Fruit fly (Drosophila melanogaster) whole organism, adult: ENCODE results near the gene CG17982.

Experiments used
- CG11617 ChIP-seq: fragments of 200-800 bp; sonication (Bioruptor generic); optimal IDR thresholded peaks from 2 replicates; lab custom pipeline; 2017; ENCODE audit warnings: mild to moderate bottlenecking, missing biosample characterization, missing genetic modification reagents, missing genetic modification characterization
- CG12768 ChIP-seq: fragments of 200-800 bp; sonication (Bioruptor generic); optimal IDR thresholded peaks from 2 replicates; lab custom pipeline; 2017; ENCODE audit warnings: missing biosample characterization, missing genetic modification characterization, mild to moderate bottlenecking, moderate library complexity, missing genetic modification reagents
- CG1620 ChIP-seq: fragments of 200-800 bp; sonication (Bioruptor generic); optimal IDR thresholded peaks from 2 replicates; lab custom pipeline; 2016; ENCODE audit warnings: missing biosample characterization, missing genetic modification characterization
- CG33017 ChIP-seq: fragments of 200-800 bp; sonication (Bioruptor generic); optimal IDR thresholded peaks from 2 replicates; lab custom pipeline; 2018; ENCODE audit warnings: missing biosample characterization, mild to moderate bottlenecking, missing genetic modification characterization, moderate library complexity
- Hr96 ChIP-seq: fragments of 200-800 bp; sonication (Bioruptor generic); optimal IDR thresholded peaks from 2 replicates; lab custom pipeline; 2016; ENCODE audit warnings: missing biosample characterization, missing genetic modification characterization
- Mnt ChIP-seq: fragments of 200-800 bp; sonication (Bioruptor generic); optimal IDR thresholded peaks from 2 replicates; lab custom pipeline; 2016; ENCODE audit warnings: missing biosample characterization, mild to moderate bottlenecking, missing genetic modification characterization
- bab1 ChIP-seq: fragments of 200-800 bp; sonication (Bioruptor generic); optimal IDR thresholded peaks from 3 replicates; lab custom pipeline; 2019; ENCODE audit warnings: missing biosample characterization, mild to moderate bottlenecking, missing genetic modification characterization, moderate library complexity
- cic ChIP-seq: fragments of 200-800 bp; sonication (Bioruptor generic); optimal IDR thresholded peaks from 2 replicates; lab custom pipeline; 2017; ENCODE audit warnings: missing biosample characterization, mild to moderate bottlenecking, missing genetic modification characterization, moderate library complexity
- cnc ChIP-seq, 2 experiments: fragments of >200 bp; optimal IDR thresholded peaks; 2 replicates each; lab custom pipeline; 2017
- kay ChIP-seq: fragments of 200-800 bp; sonication (Bioruptor generic); peaks from one replicate; lab custom pipeline; 2016; ENCODE audit warnings: missing biosample characterization, missing genetic modification characterization, borderline replicate concordance
- ovo ChIP-seq: fragments of 200-800 bp; sonication (Bioruptor generic); optimal IDR thresholded peaks from 2 replicates; lab custom pipeline; 2016; ENCODE audit warnings: missing biosample characterization, missing genetic modification characterization
- pad ChIP-seq: fragments of 200-800 bp; sonication (Bioruptor generic); optimal IDR thresholded peaks from 3 replicates; lab custom pipeline; 2017; ENCODE audit warnings: missing biosample characterization, missing genetic modification characterization, mild to moderate bottlenecking, moderate library complexity, missing genetic modification reagents
- tj ChIP-seq: fragments of 200-800 bp; sonication (Bioruptor generic); optimal IDR thresholded peaks from 3 replicates; lab custom pipeline; 2017; ENCODE audit warnings: missing biosample characterization, mild to moderate bottlenecking, missing genetic modification characterization, moderate library complexity

dm6 chrX:8101479-8102198 lies 42.0 kb downstream of the CG17982 start, which contains the start of gene CG2258:
- peak; percentile 82 for TF ChIP-seq ovo (GFP tag; lab: Kevin White, UChicago)
- peak; percentile 89 for TF ChIP-seq Mnt (GFP tag; lab: Kevin White, UChicago)
- peak; percentile 93 for TF ChIP-seq CG12768 (GFP tag; lab: Kevin White, UChicago)
- TF ChIP-seq cic (GFP tag; lab: Kevin White, UChicago): peak; percentile 59
- no peak for TF ChIP-seq kay (GFP tag; lab: Kevin White, UChicago)
- TF ChIP-seq CG11617 (GFP tag; lab: Kevin White, UChicago): peak; percentile 88
- TF ChIP-seq pad (GFP tag; lab: Kevin White, UChicago): peak; percentile 90
- peak; percentile 71 for TF ChIP-seq tj (GFP tag; lab: Kevin White, UChicago)
- TF ChIP-seq CG1620 (GFP tag; lab: Kevin White, UChicago): peak; percentile 88
- peak; percentile 97 for TF ChIP-seq CG33017 (tag; lab: Kevin White, UChicago)
- TF ChIP-seq Hr96: no peak
- TF ChIP-seq cnc (optimal IDR thresholded peaks at IDR 0.05; lab: Kevin White, UChicago): no peak
- peak; percentile 97 for TF ChIP-seq bab1
